Fruit fly (Drosophila melanogaster): ENCODE data around the gene CG4408.

Gene CG4408

dm6 chr3R:23335577-23335976 lies 27.8 kb downstream of the CG4408 start (continued):
- TF ChIP-seq Lhr (GFP tag; optimal IDR thresholded peaks at IDR 0.05) (no peak), vfl (GFP tag; optimal IDR thresholded peaks at IDR 0.05) (no peak), sim (GFP tag; IDR thresholded peaks at IDR 0.05) (no peak), usp (GFP tag; optimal IDR thresholded peaks at IDR 0.05) (no peak), Ptx1 (GFP tag; IDR thresholded peaks at IDR 0.05) (peak; percentile 47), CG2202 (tag; optimal IDR thresholded peaks at IDR 0.05) (peak; percentile 0), CG9437 (GFP tag; optimal IDR thresholded peaks at IDR 0.05) (peak; percentile 77), Ada2b (GFP tag; IDR thresholded peaks at IDR 0.05) (peak; percentile 48), tgo (GFP tag; IDR thresholded peaks at IDR 0.05) (peak; percentile 37; the same call in 1 of the 3 replicates), Mad (GFP tag; optimal IDR thresholded peaks at IDR 0.05) (no peak), CG31224 (GFP tag; IDR thresholded peaks at IDR 0.05) (peak; percentile 76), ap (GFP tag; IDR thresholded peaks at IDR 0.05) (no peak), YL-1 (GFP tag; optimal IDR thresholded peaks at IDR 0.05) (peak; percentile 18), ash1 (GFP tag; optimal IDR thresholded peaks at IDR 0.05) (no peak), Usf (GFP tag; optimal IDR thresholded peaks at IDR 0.05) (peak; percentile 43), CG13894 (tag; optimal IDR thresholded peaks at IDR 0.05) (peak; percentile 76), hth (optimal IDR thresholded peaks at IDR 0.05) (no peak), amos (GFP tag; IDR thresholded peaks at IDR 0.05; ENCODE audit: partially characterized antibody) (no peak), Rfx (GFP tag; IDR thresholded peaks at IDR 0.05) (peak; percentile 82), crol (GFP tag; IDR thresholded peaks at IDR 0.05) (no peak), Dad (GFP tag; optimal IDR thresholded peaks at IDR 0.05) (no peak), chm (GFP tag; IDR thresholded peaks at IDR 0.05) (no peak), CG18599 (GFP tag; optimal IDR thresholded peaks at IDR 0.05) (peak; percentile 94), CG8478 (optimal IDR thresholded peaks at IDR 0.05) (no peak), Hmx (GFP tag; optimal IDR thresholded peaks at IDR 0.05) (no peak), PHDP (tag; optimal IDR thresholded peaks at IDR 0.05) (peak; percentile 89), NfI (GFP tag; optimal IDR thresholded peaks at IDR 0.05) (peak; percentile 85), CG10147 (GFP tag; optimal IDR thresholded peaks at IDR 0.05) (peak; percentile 92), lilli (GFP tag; optimal IDR thresholded peaks at IDR 0.05) (peak; percentile 38), CG6654 (GFP tag; optimal IDR thresholded peaks at IDR 0.05) (peak; percentile 60), CG15601 (tag; optimal IDR thresholded peaks at IDR 0.05) (peak; percentile 5), CG4730 (GFP tag; IDR thresholded peaks at IDR 0.05) (0 out of 2 replicates have a peak, but pooled peaks have one; percentile 54), Jarid2 (GFP tag; optimal IDR thresholded peaks at IDR 0.05) (peak; percentile 68), CG13424 (tag; optimal IDR thresholded peaks at IDR 0.05) (peak; percentile 79), CG1529 (GFP tag; optimal IDR thresholded peaks at IDR 0.05) (peak; percentile 10), seq (GFP tag; IDR thresholded peaks at IDR 0.05) (peak; percentile 76), CG10267 (tag; optimal IDR thresholded peaks at IDR 0.05) (peak; percentile 70), D (optimal IDR thresholded peaks at IDR 0.05) (no peak), D (GFP tag; optimal IDR thresholded peaks at IDR 0.05) (peak; percentile 62), sna (GFP tag; IDR thresholded peaks at IDR 0.05; ENCODE audit: partially characterized antibody) (no peak), grn (GFP tag; optimal IDR thresholded peaks at IDR 0.05) (peak; percentile 10), Fer1 (GFP tag; optimal IDR thresholded peaks at IDR 0.05) (peak; percentile 93), abd-A (tag; optimal IDR thresholded peaks at IDR 0.05) (no peak), CG4328 (GFP tag; optimal IDR thresholded peaks at IDR 0.05) (peak; percentile 78), scrt (GFP tag; optimal IDR thresholded peaks at IDR 0.05) (peak; percentile 87), CG10654 (GFP tag; optimal IDR thresholded peaks at IDR 0.05) (peak; percentile 64), sob (GFP tag; IDR thresholded peaks at IDR 0.05) (peak; percentile 60; the same call in 1 of the 2 replicates), CG7839 (tag; optimal IDR thresholded peaks at IDR 0.05) (peak; percentile 83), unpg (GFP tag; optimal IDR thresholded peaks at IDR 0.05) (peak; percentile 79), Asciz (GFP tag; optimal IDR thresholded peaks at IDR 0.05) (peak; percentile 71), caup (GFP tag; optimal IDR thresholded peaks at IDR 0.05; ENCODE audit: severe bottlenecking) (peak; percentile 90)

Data from whole organism, embryonic.